Fruit fly (Drosophila melanogaster) Kc167 (cell line): ENCODE measurements around the gene CG13700.

Source experiments
- Myc ChIP-seq: fragments of >200 bp; optimal IDR thresholded peaks from 2 replicates; lab custom pipeline; 2017; ENCODE audit warnings: missing external identifiers
- Sin3A ChIP-seq: fragments of >200 bp; optimal IDR thresholded peaks from 2 replicates; lab custom pipeline; 2018; ENCODE audit warnings: missing external identifiers
- h ChIP-seq: fragments of >200 bp; optimal IDR thresholded peaks from 3 replicates; lab custom pipeline; 2018; ENCODE audit warnings: missing external identifiers
- insv ChIP-seq: fragments of >200 bp; optimal IDR thresholded peaks from 3 replicates; lab custom pipeline; 2018; ENCODE audit warnings: missing external identifiers
- psq ChIP-seq: fragments of >200 bp; optimal IDR thresholded peaks from 2 replicates; lab custom pipeline; 2017; ENCODE audit warnings: missing external identifiers
- ttk ChIP-seq: sonication (Bioruptor generic); optimal IDR thresholded peaks from 2 replicates; lab custom pipeline; 2017; ENCODE audit warnings: missing external identifiers

The CG13700 gene

dm6 chr3L:18301160-18301559 is at the start of gene CG13700:
Gene CG13700, minus strand, starts transcription at chr3L:18301260.
- TF ChIP-seq Myc (lab: Kevin White, UChicago) (no peak), ttk (lab: Kevin White, UChicago) (no peak), insv (lab: Kevin White, UChicago) (no peak), psq (no peak), Sin3A (lab: Kevin White, UChicago) (no peak)

- TF ChIP-seq insv (lab: Kevin White, UChicago): no peak
- no peak for TF ChIP-seq h (lab: Kevin White, UChicago)
- TF ChIP-seq psq: no peak
- no peak for TF ChIP-seq Myc (lab: Kevin White, UChicago)
- no peak for TF ChIP-seq Sin3A (lab: Kevin White, UChicago)
- no peak for TF ChIP-seq ttk (lab: Kevin White, UChicago)
Observed at dm6 chr3L:18350504-18350903, 49.4 kb upstream of the CG13700 start.

dm6 chr3L:18349090-18349709 is 48.1 kb upstream of the CG13700 start:
- TF ChIP-seq Sin3A (lab: Kevin White, UChicago) (no peak), insv (lab: Kevin White, UChicago) (no peak), h (lab: Kevin White, UChicago) (no peak), psq (no peak), ttk (lab: Kevin White, UChicago) (no peak), Myc (lab: Kevin White, UChicago) (no peak)

- TF ChIP-seq insv (lab: Kevin White, UChicago): no peak
- TF ChIP-seq Sin3A (lab: Kevin White, UChicago): no peak
- TF ChIP-seq Myc (lab: Kevin White, UChicago): no peak
- no peak for TF ChIP-seq ttk (lab: Kevin White, UChicago)
- TF ChIP-seq h (lab: Kevin White, UChicago): no peak
Observed at dm6 chr3L:18348664-18349063, 47.6 kb upstream of the CG13700 start.

dm6 chr3L:18348040-18348439 is 47.0 kb upstream of the CG13700 start:
- no peak for TF ChIP-seq Sin3A (lab: Kevin White, UChicago)
- no peak for TF ChIP-seq Myc (lab: Kevin White, UChicago)

dm6 chr3L:18344957-18345356 is 43.9 kb upstream of the CG13700 start:
- TF ChIP-seq insv (lab: Kevin White, UChicago) (no peak), Myc (lab: Kevin White, UChicago) (no peak), ttk (lab: Kevin White, UChicago) (no peak), psq (no peak), h (lab: Kevin White, UChicago) (no peak)

- TF ChIP-seq Sin3A (lab: Kevin White, UChicago) (no peak), h (lab: Kevin White, UChicago) (no peak), insv (lab: Kevin White, UChicago) (no peak), ttk (lab: Kevin White, UChicago) (no peak), Myc (lab: Kevin White, UChicago) (no peak), psq (no peak)
Observed at dm6 chr3L:18334253-18334652, 33.2 kb upstream of the CG13700 start.

- no peak for TF ChIP-seq insv (lab: Kevin White, UChicago)
- TF ChIP-seq Myc (lab: Kevin White, UChicago): no peak
- TF ChIP-seq h (lab: Kevin White, UChicago): no peak
- no peak for TF ChIP-seq ttk (lab: Kevin White, UChicago)
- no peak for TF ChIP-seq Sin3A (lab: Kevin White, UChicago)
- no peak for TF ChIP-seq psq
Observed at dm6 chr3L:18329077-18329476, 28.0 kb upstream of the CG13700 start.

- TF ChIP-seq Myc (lab: Kevin White, UChicago) (no peak), insv (lab: Kevin White, UChicago) (no peak), ttk (lab: Kevin White, UChicago) (no peak), Sin3A (lab: Kevin White, UChicago) (no peak), h (lab: Kevin White, UChicago) (no peak), psq (no peak)
Observed at dm6 chr3L:18316012-18316411, 15.0 kb upstream of the CG13700 start.

- TF ChIP-seq psq (no peak), Myc (lab: Kevin White, UChicago) (no peak)
Observed at dm6 chr3L:18305792-18306191, 4.7 kb upstream of the CG13700 start.

- TF ChIP-seq Myc (lab: Kevin White, UChicago) (no peak), Sin3A (lab: Kevin White, UChicago) (no peak), ttk (lab: Kevin White, UChicago) (no peak), insv (lab: Kevin White, UChicago) (no peak), psq (no peak), h (lab: Kevin White, UChicago) (no peak)
Observed at dm6 chr3L:18304367-18305003, 3.4 kb upstream of the CG13700 start, which contains the start of gene grim. Gene grim, minus strand, starts transcription at chr3L:18304417.

- TF ChIP-seq Sin3A (lab: Kevin White, UChicago) (no peak), psq (no peak), Myc (lab: Kevin White, UChicago) (no peak), h (lab: Kevin White, UChicago) (no peak), ttk (lab: Kevin White, UChicago) (no peak), insv (lab: Kevin White, UChicago) (no peak)
Observed at dm6 chr3L:18302021-18302420, 961 bp upstream of the CG13700 start.
